Worm (Caenorhabditis elegans) whole organism, L4 larva: ENCODE results near the gene C16C4.17.

Experiments used
- F10B5.3 ChIP-seq: sonication (generic microtip); optimal IDR thresholded peaks from 2 replicates; lab custom pipeline; 2016; ENCODE audit warnings: mild to moderate bottlenecking, missing genetic modification characterization, missing compliant biosample characterization
- F26F4.8 ChIP-seq: fragments of 200-800 bp; sonication (Bioruptor generic); conservative IDR thresholded peaks from 2 replicates; pipeline ENCODE4 v1.3.6; 2022; ENCODE audit warnings: missing genetic modification characterization, missing compliant biosample characterization
- T26A8.4 ChIP-seq: fragments of 200-800 bp; sonication (Bioruptor generic); IDR thresholded peaks from 2 replicates; pipeline ENCODE4 v1.3.6; 2022; ENCODE audit warnings: missing genetic modification characterization, missing compliant biosample characterization
- Y105C5A.15 ChIP-seq: fragments of 200-800 bp; sonication (Bioruptor generic); IDR thresholded peaks from 2 replicates; pipeline ENCODE4 v1.3.6; 2022; ENCODE audit warnings: missing genetic modification characterization, missing compliant biosample characterization
- Y5F2A.4 ChIP-seq: fragments of 200-800 bp; sonication (Bioruptor generic); optimal IDR thresholded peaks from 2 replicates; lab custom pipeline; 2018; ENCODE audit warnings: mild to moderate bottlenecking, missing genetic modification characterization, missing compliant biosample characterization
- ZK337.2 ChIP-seq: fragments of 200-800 bp; sonication (Bioruptor generic); IDR thresholded peaks from 2 replicates; pipeline ENCODE4 v1.3.6; 2022; ENCODE audit warnings: missing genetic modification reagents, missing genetic modification characterization, missing compliant biosample characterization
- aha-1 ChIP-seq: fragments of 150-350 bp; peaks from one replicate; lab custom pipeline; 2014; ENCODE audit warnings: missing biosample characterization, missing genetic modification characterization
- aly-2 ChIP-seq: sonication (generic microtip); optimal IDR thresholded peaks from 2 replicates; lab custom pipeline; 2018; ENCODE audit warnings: missing biosample characterization, missing genetic modification characterization
- arid-1 ChIP-seq: fragments of 200-800 bp; sonication (Bioruptor generic); conservative IDR thresholded peaks from 2 replicates; pipeline ENCODE4 v1.3.6; 2022; ENCODE audit warnings: missing genetic modification reagents, missing genetic modification characterization, missing compliant biosample characterization
- attf-4 ChIP-seq: sonication (generic microtip); optimal IDR thresholded peaks from 3 replicates; lab custom pipeline; 2017; ENCODE audit warnings: missing biosample characterization, missing genetic modification characterization
- ceh-44 ChIP-seq: fragments of 200-800 bp; sonication (Bioruptor generic); IDR thresholded peaks from 2 replicates; pipeline ENCODE4 v1.3.6; 2022; ENCODE audit warnings: missing genetic modification reagents, missing genetic modification characterization, missing compliant biosample characterization
- ceh-82 ChIP-seq: sonication (generic microtip); optimal IDR thresholded peaks from 2 replicates; lab custom pipeline; 2017; ENCODE audit warnings: missing biosample characterization, missing genetic modification characterization
- cey-2 ChIP-seq: sonication (generic microtip); optimal IDR thresholded peaks from 3 replicates; lab custom pipeline; 2017; ENCODE audit warnings: missing genetic modification characterization, mild to moderate bottlenecking, missing compliant biosample characterization, antibody characterized with exemption, borderline replicate concordance; ENCODE audit not compliant: insufficient read depth
- ctbp-1 ChIP-seq: fragments of 200-800 bp; sonication (Bioruptor generic); IDR thresholded peaks from 2 replicates; pipeline ENCODE4 v1.3.6; 2022; ENCODE audit warnings: missing genetic modification reagents, missing genetic modification characterization, missing compliant biosample characterization
- daf-19 ChIP-seq: fragments of 200-800 bp; sonication (Bioruptor generic); conservative IDR thresholded peaks from 2 replicates; pipeline ENCODE4 v1.3.6; 2022; ENCODE audit warnings: missing genetic modification characterization, missing compliant biosample characterization
- daf-8 ChIP-seq: fragments of 200-800 bp; sonication (Bioruptor generic); IDR thresholded peaks from 2 replicates; pipeline ENCODE4 v1.3.6; 2022; ENCODE audit warnings: missing genetic modification characterization, missing compliant biosample characterization
- dmd-6 ChIP-seq: fragments of 200-800 bp; sonication (Bioruptor generic); IDR thresholded peaks from 2 replicates; pipeline ENCODE4 v1.3.6; 2022; ENCODE audit warnings: missing genetic modification reagents, missing genetic modification characterization, missing compliant biosample characterization
- dpl-1 ChIP-seq: fragments of 150-350 bp; optimal IDR thresholded peaks from 2 replicates; lab custom pipeline; 2014; ENCODE audit warnings: missing biosample characterization, missing genetic modification reagents, missing genetic modification characterization
- duxl-1 ChIP-seq: sonication (generic microtip); optimal IDR thresholded peaks from 2 replicates; lab custom pipeline; 2016; ENCODE audit warnings: mild to moderate bottlenecking, missing genetic modification characterization, moderate library complexity, missing compliant biosample characterization; ENCODE audit not compliant: poor library complexity
- egl-27 ChIP-seq: sonication (generic microtip); optimal IDR thresholded peaks from 3 replicates; lab custom pipeline; 2017; ENCODE audit warnings: missing biosample characterization, missing genetic modification reagents, missing genetic modification characterization
- egl-43 ChIP-seq: fragments of 200-800 bp; sonication (Bioruptor generic); IDR thresholded peaks from 2 replicates; pipeline ENCODE4 v1.3.6; 2022; ENCODE audit warnings: missing genetic modification reagents, missing genetic modification characterization, missing compliant biosample characterization
- hlh-30 ChIP-seq: sonication (generic microtip); optimal IDR thresholded peaks from 2 replicates; lab custom pipeline; 2017; ENCODE audit warnings: antibody characterized with exemption, mild to moderate bottlenecking, missing genetic modification characterization, missing compliant biosample characterization; ENCODE audit not compliant: insufficient read depth
- hmg-1.1 ChIP-seq: fragments of 200-800 bp; sonication (Bioruptor generic); IDR thresholded peaks from 2 replicates; pipeline ENCODE4 v1.3.6; 2022; ENCODE audit warnings: missing genetic modification reagents, missing genetic modification characterization, missing compliant biosample characterization
- lim-7 ChIP-seq: fragments of 200-800 bp; sonication (Bioruptor generic); IDR thresholded peaks from 2 replicates; pipeline ENCODE4 v1.3.6; 2022; ENCODE audit warnings: missing genetic modification characterization, missing compliant biosample characterization
- lin-13 ChIP-seq: fragments of 150-350 bp; optimal IDR thresholded peaks from 2 replicates; lab custom pipeline; 2014; ENCODE audit warnings: missing biosample characterization, missing genetic modification reagents, missing genetic modification characterization
- madf-9 ChIP-seq: fragments of 200-800 bp; sonication (Bioruptor generic); conservative IDR thresholded peaks from 2 replicates; pipeline ENCODE4 v1.3.6; 2022; ENCODE audit warnings: missing genetic modification reagents, missing genetic modification characterization, missing compliant biosample characterization
- mep-1 ChIP-seq: fragments of 150-350 bp; sonication (generic microtip); optimal IDR thresholded peaks from 3 replicates; lab custom pipeline; 2014; ENCODE audit warnings: missing biosample characterization, missing genetic modification characterization
- mxl-2 ChIP-seq: fragments of 200-800 bp; sonication (Bioruptor generic); conservative IDR thresholded peaks from 2 replicates; pipeline ENCODE4 v1.3.6; 2022; ENCODE audit warnings: missing genetic modification reagents, missing genetic modification characterization, missing compliant biosample characterization
- mxl-3 ChIP-seq: fragments of 200-800 bp; sonication (Bioruptor generic); optimal IDR thresholded peaks from 2 replicates; lab custom pipeline; 2018; ENCODE audit warnings: mild to moderate bottlenecking, missing genetic modification characterization, missing compliant biosample characterization
- nhr-25 ChIP-seq: sonication (generic microtip); optimal IDR thresholded peaks from 2 replicates; lab custom pipeline; 2017; ENCODE audit warnings: missing genetic modification characterization, mild to moderate bottlenecking, missing compliant biosample characterization, antibody characterized with exemption, moderate library complexity, borderline replicate concordance; ENCODE audit not compliant: insufficient read depth
- nhr-41 ChIP-seq: fragments of 200-800 bp; sonication (Bioruptor generic); IDR thresholded peaks from 2 replicates; pipeline ENCODE4 v1.3.6; 2022; ENCODE audit warnings: missing genetic modification reagents, missing genetic modification characterization, missing compliant biosample characterization
- nhr-77 ChIP-seq: fragments of 150-350 bp; optimal IDR thresholded peaks from 2 replicates; lab custom pipeline; 2014; ENCODE audit warnings: missing biosample characterization, missing genetic modification characterization
- php-3 ChIP-seq: fragments of 200-800 bp; sonication (Bioruptor generic); IDR thresholded peaks from 2 replicates; pipeline ENCODE4 v1.3.6; 2022; ENCODE audit warnings: missing genetic modification reagents, missing genetic modification characterization, missing compliant biosample characterization
- pqm-1 ChIP-seq: sonication (generic microtip); optimal IDR thresholded peaks from 2 replicates; lab custom pipeline; 2017; ENCODE audit warnings: missing biosample characterization, missing genetic modification characterization
- sdz-12 ChIP-seq: fragments of 200-800 bp; sonication (Bioruptor generic); optimal IDR thresholded peaks from 2 replicates; lab custom pipeline; 2018; ENCODE audit warnings: mild to moderate bottlenecking, missing genetic modification characterization, missing compliant biosample characterization
- set-16 ChIP-seq: fragments of 200-800 bp; sonication (Bioruptor generic); IDR thresholded peaks from 2 replicates; pipeline ENCODE4 v1.3.6; 2022; ENCODE audit warnings: missing genetic modification reagents, missing genetic modification characterization, missing compliant biosample characterization
- spr-1 ChIP-seq: sonication (generic microtip); optimal IDR thresholded peaks from 2 replicates; lab custom pipeline; 2016; ENCODE audit warnings: mild to moderate bottlenecking, missing genetic modification characterization, missing compliant biosample characterization
- spr-3 ChIP-seq: fragments of 200-800 bp; sonication (Bioruptor generic); optimal IDR thresholded peaks from 2 replicates; lab custom pipeline; 2018; ENCODE audit warnings: mild to moderate bottlenecking, missing genetic modification characterization, missing compliant biosample characterization
- tra-1 ChIP-seq: fragments of 200-800 bp; sonication (Bioruptor generic); IDR thresholded peaks from 2 replicates; pipeline ENCODE4 v1.3.6; 2022; ENCODE audit warnings: missing genetic modification reagents, missing genetic modification characterization, missing compliant biosample characterization
- unc-130 ChIP-seq: sonication (generic microtip); optimal IDR thresholded peaks from 2 replicates; lab custom pipeline; 2016; ENCODE audit warnings: missing genetic modification reagents, missing genetic modification characterization, missing compliant biosample characterization
- vab-7 ChIP-seq: fragments of 200-800 bp; sonication (Bioruptor generic); IDR thresholded peaks from 2 replicates; pipeline ENCODE4 v1.3.6; 2022; ENCODE audit warnings: missing genetic modification reagents, missing genetic modification characterization, missing compliant biosample characterization
- zag-1 ChIP-seq: fragments of 150-350 bp; optimal IDR thresholded peaks from 2 replicates; lab custom pipeline; 2014; ENCODE audit warnings: missing biosample characterization, missing genetic modification characterization
- zfp-3 ChIP-seq: fragments of 200-800 bp; sonication (Bioruptor generic); conservative IDR thresholded peaks from 2 replicates; pipeline ENCODE4 v1.3.6; 2022; ENCODE audit warnings: missing genetic modification reagents, missing genetic modification characterization, missing compliant biosample characterization
- ztf-11 ChIP-seq: fragments of 150-350 bp; optimal IDR thresholded peaks from 2 replicates; lab custom pipeline; 2014; ENCODE audit warnings: missing biosample characterization, missing genetic modification characterization
- ztf-7 ChIP-seq: fragments of 150-350 bp; optimal IDR thresholded peaks from 2 replicates; lab custom pipeline; 2014; ENCODE audit warnings: missing biosample characterization, missing genetic modification characterization

C16C4.17 gene

ce11 chrII:1899934-1900333 is 35.6 kb downstream of the C16C4.17 start, which contains the start of gene math-24:
Gene math-24 (plus strand): TSS chrII:1900234.
- TF ChIP-seq Y105C5A.15 (GFP tag; lab: Robert Waterston, UW) (no peak), sdz-12 (GFP tag; lab: Kevin White, UChicago) (no peak), ztf-7 (tag; lab: Kevin White, UChicago) (no peak), nhr-41 (GFP tag; lab: Robert Waterston, UW) (no peak), vab-7 (GFP tag; lab: Robert Waterston, UW) (no peak), hmg-1.1 (GFP tag; lab: Robert Waterston, UW) (no peak), ZK337.2 (GFP tag; lab: Robert Waterston, UW) (no peak), mxl-2 (GFP tag; lab: Robert Waterston, UW) (no peak), ceh-44 (GFP tag; lab: Robert Waterston, UW) (no peak), nhr-25 (no peak), duxl-1 (tag; lab: Kevin White, UChicago) (no peak), lim-7 (GFP tag; lab: Robert Waterston, UW) (no peak), spr-3 (GFP tag; lab: Kevin White, UChicago) (no peak), dpl-1 (GFP tag; lab: Kevin White, UChicago) (no peak), mep-1 (tag; lab: Kevin White, UChicago) (no peak), aha-1 (tag; lab: Kevin White, UChicago) (no peak), mxl-3 (GFP tag; lab: Kevin White, UChicago) (no peak), cey-2 (tag; lab: Kevin White, UChicago) (no peak), F10B5.3 (tag; lab: Kevin White, UChicago) (no peak), ztf-11 (tag; lab: Kevin White, UChicago) (no peak)

DNA sequence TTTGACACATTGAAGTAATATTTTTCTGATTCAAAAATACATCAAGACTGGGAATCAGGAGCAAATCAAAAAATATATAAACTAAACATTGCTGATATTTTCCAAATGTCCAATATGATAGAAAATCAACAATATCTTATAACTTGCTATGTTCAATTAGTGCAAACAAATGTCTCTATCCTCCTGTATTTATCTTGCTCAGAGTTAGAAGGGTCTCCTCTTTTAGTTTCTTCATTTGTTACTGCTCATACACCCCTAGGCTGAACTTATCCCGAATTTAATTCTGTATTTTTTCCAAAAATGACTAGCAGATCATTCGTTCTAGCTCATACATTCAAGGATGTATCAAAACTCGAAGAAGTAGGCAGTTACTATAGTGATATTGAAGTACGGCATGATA is 37.6 kb downstream of the C16C4.17 start, which contains the start of gene math-23:
Gene math-23 (plus strand): TSS at position 301 of the 400 bp plus-strand sequence.
- TF ChIP-seq madf-9 (GFP tag; lab: Robert Waterston, UW): no peak
- no peak for TF ChIP-seq F10B5.3 (tag; lab: Kevin White, UChicago)
- TF ChIP-seq F26F4.8 (GFP tag; lab: Robert Waterston, UW): no peak
- TF ChIP-seq ztf-11 (tag; lab: Kevin White, UChicago): no peak
- no peak for TF ChIP-seq cey-2 (tag; lab: Kevin White, UChicago)
- no peak for TF ChIP-seq zfp-3 (GFP tag; lab: Robert Waterston, UW)
- no peak for TF ChIP-seq T26A8.4 (GFP tag; lab: Robert Waterston, UW)
- no peak for TF ChIP-seq sdz-12 (GFP tag; lab: Kevin White, UChicago)
- no peak for TF ChIP-seq daf-8 (GFP tag; lab: Robert Waterston, UW)
- no peak for TF ChIP-seq daf-19 (GFP tag; lab: Robert Waterston, UW)
- no peak for TF ChIP-seq tra-1 (GFP tag; lab: Robert Waterston, UW)
- no peak for TF ChIP-seq aly-2 (tag; lab: Kevin White, UChicago)
- no peak for TF ChIP-seq lin-13
- TF ChIP-seq zag-1 (tag; lab: Kevin White, UChicago): no peak
- TF ChIP-seq egl-43: no peak
- no peak for TF ChIP-seq spr-1

- TF ChIP-seq vab-7 (GFP tag; lab: Robert Waterston, UW): no peak
- peak; percentile 19 for TF ChIP-seq pqm-1 (tag; lab: Kevin White, UChicago)
- no peak for TF ChIP-seq dpl-1 (GFP tag; lab: Kevin White, UChicago)
- TF ChIP-seq Y105C5A.15 (GFP tag; lab: Robert Waterston, UW): no peak
Observed at ce11 chrII:1905104-1905503, 40.7 kb downstream of the C16C4.17 start, which contains the start of gene math-22. Gene math-22 (plus strand): TSS chrII:1905404.

DNA sequence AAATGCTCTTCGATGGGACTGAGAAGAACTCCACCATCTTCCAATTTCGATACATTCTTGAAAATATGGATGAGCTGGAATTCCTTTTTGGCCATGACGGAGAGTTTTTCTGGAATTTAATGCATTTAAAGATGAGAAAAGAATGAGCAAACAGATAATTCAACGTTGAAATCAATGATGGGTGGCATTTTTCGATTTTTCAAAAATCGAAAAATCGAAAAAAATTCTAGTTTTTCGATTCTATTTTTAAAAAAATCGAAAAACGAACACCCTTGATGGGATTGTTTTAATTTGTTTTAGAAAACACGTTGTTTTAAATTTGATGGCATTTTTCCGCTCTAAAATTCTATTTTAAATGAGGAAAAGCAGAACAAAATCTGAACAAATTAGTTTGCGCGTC is 48.4 kb downstream of the C16C4.17 start, which contains the start of gene math-31:
Gene math-31 (minus strand): TSS at position 101 of the 400 bp plus-strand sequence.
- TF ChIP-seq unc-130 (no peak), Y5F2A.4 (no peak), duxl-1 (tag; lab: Kevin White, UChicago) (no peak), dmd-6 (GFP tag; lab: Robert Waterston, UW) (no peak), nhr-77 (tag; lab: Kevin White, UChicago) (no peak), arid-1 (no peak), attf-4 (tag; lab: Kevin White, UChicago) (no peak), lin-13 (no peak), egl-27 (tag; lab: Kevin White, UChicago) (no peak), aha-1 (tag; lab: Kevin White, UChicago) (no peak), hlh-30 (no peak), php-3 (GFP tag; lab: Robert Waterston, UW) (no peak), ctbp-1 (GFP tag; lab: Robert Waterston, UW) (no peak), ceh-82 (no peak), set-16 (GFP tag; lab: Robert Waterston, UW) (no peak), tra-1 (GFP tag; lab: Robert Waterston, UW) (no peak)
